Worm (Caenorhabditis elegans): ENCODE data around the gene msp-40.
"Not testable (repeated sequence)": the region's sequence is repeated elsewhere in the genome, so short reads cannot be mapped to it uniquely, and the experiment has no call there.

msp-40 gene

ce11 chrII:4855489-4855888 lies 30.3 kb downstream of the msp-40 start:
- TF ChIP-seq ztf-23 (GFP tag; IDR thresholded peaks at IDR 0.05) (no peak), klf-2 (GFP tag; conservative IDR thresholded peaks at IDR 0.05) (no peak), T22C8.4 (GFP tag; IDR thresholded peaks at IDR 0.05) (no peak), med-1 (GFP tag; optimal IDR thresholded peaks at IDR 0.05; ENCODE audit: insufficient read depth) (no peak), ref-1 (GFP tag; conservative IDR thresholded peaks at IDR 0.05) (no peak), tab-1 (GFP tag; IDR thresholded peaks at IDR 0.05) (no peak), flt-1 (GFP tag; IDR thresholded peaks at IDR 0.05) (no peak), ztf-29 (GFP tag; IDR thresholded peaks at IDR 0.05) (no peak), cog-1 (tag; optimal IDR thresholded peaks at IDR 0.05) (no peak)

ce11 chrII:4856113-4856512 lies 30.9 kb downstream of the msp-40 start:
- TF ChIP-seq tab-1 (GFP tag; IDR thresholded peaks at IDR 0.05): no peak
- no peak for TF ChIP-seq T22C8.4 (GFP tag; IDR thresholded peaks at IDR 0.05)
- TF ChIP-seq ref-1 (GFP tag; conservative IDR thresholded peaks at IDR 0.05): no peak

- TF ChIP-seq klf-2 (GFP tag; conservative IDR thresholded peaks at IDR 0.05) (no peak), ztf-29 (GFP tag; IDR thresholded peaks at IDR 0.05) (no peak), ztf-23 (GFP tag; IDR thresholded peaks at IDR 0.05) (0 out of 2 replicates have a peak, but pooled peaks have one; percentile 24), T22C8.4 (GFP tag; IDR thresholded peaks at IDR 0.05) (0 out of 2 replicates have a peak, but pooled peaks have one; percentile 13), ref-1 (GFP tag; conservative IDR thresholded peaks at IDR 0.05) (no peak), flt-1 (GFP tag; IDR thresholded peaks at IDR 0.05) (no peak), med-1 (GFP tag; optimal IDR thresholded peaks at IDR 0.05; ENCODE audit: insufficient read depth) (no peak), tab-1 (GFP tag; IDR thresholded peaks at IDR 0.05) (no peak), cog-1 (tag; optimal IDR thresholded peaks at IDR 0.05) (no peak)
Measured at ce11 chrII:4857086-4857485, 31.9 kb downstream of the msp-40 start.

- TF ChIP-seq ztf-29 (GFP tag; IDR thresholded peaks at IDR 0.05) (no peak), ztf-23 (GFP tag; IDR thresholded peaks at IDR 0.05) (no peak), T22C8.4 (GFP tag; IDR thresholded peaks at IDR 0.05) (no peak), flt-1 (GFP tag; IDR thresholded peaks at IDR 0.05) (no peak), klf-2 (GFP tag; conservative IDR thresholded peaks at IDR 0.05) (no peak), tab-1 (GFP tag; IDR thresholded peaks at IDR 0.05) (no peak), med-1 (GFP tag; optimal IDR thresholded peaks at IDR 0.05; ENCODE audit: insufficient read depth) (no peak), cog-1 (tag; optimal IDR thresholded peaks at IDR 0.05) (no peak), ref-1 (GFP tag; conservative IDR thresholded peaks at IDR 0.05) (no peak)
Measured at ce11 chrII:4857873-4858364, 32.7 kb downstream of the msp-40 start, which contains the start of gene F11G11.5. Gene F11G11.5 (plus strand): TSS chrII:4857923.

ce11 chrII:4858906-4859411 lies 33.7 kb downstream of the msp-40 start:
- TF ChIP-seq T22C8.4 (GFP tag; IDR thresholded peaks at IDR 0.05): no peak
- TF ChIP-seq ref-1 (GFP tag; conservative IDR thresholded peaks at IDR 0.05): no peak
- TF ChIP-seq tab-1 (GFP tag; IDR thresholded peaks at IDR 0.05): no peak
- TF ChIP-seq klf-2 (GFP tag; conservative IDR thresholded peaks at IDR 0.05): no peak
- no peak for TF ChIP-seq flt-1 (GFP tag; IDR thresholded peaks at IDR 0.05)
- TF ChIP-seq med-1 (GFP tag; optimal IDR thresholded peaks at IDR 0.05; ENCODE audit: insufficient read depth): no peak
- no peak for TF ChIP-seq ztf-23 (GFP tag; IDR thresholded peaks at IDR 0.05)
- TF ChIP-seq ztf-29 (GFP tag; IDR thresholded peaks at IDR 0.05): no peak
- TF ChIP-seq cog-1 (tag; optimal IDR thresholded peaks at IDR 0.05): no peak

ce11 chrII:4860260-4860659 lies 35.0 kb downstream of the msp-40 start, which contains the start of the genes nspd-5 and F11G11.4:
Gene nspd-5 (minus strand): TSS chrII:4860360.
Gene F11G11.4 (plus strand): TSS chrII:4860594.
- TF ChIP-seq ztf-29 (GFP tag; IDR thresholded peaks at IDR 0.05); klf-2 (GFP tag; conservative IDR thresholded peaks at IDR 0.05); ztf-23 (GFP tag; IDR thresholded peaks at IDR 0.05): not testable (repeated sequence)

- TF ChIP-seq ztf-29 (GFP tag; IDR thresholded peaks at IDR 0.05) (no peak), ztf-23 (GFP tag; IDR thresholded peaks at IDR 0.05) (no peak), klf-2 (GFP tag; conservative IDR thresholded peaks at IDR 0.05) (no peak), tab-1 (GFP tag; IDR thresholded peaks at IDR 0.05) (no peak), ref-1 (GFP tag; conservative IDR thresholded peaks at IDR 0.05) (no peak), T22C8.4 (GFP tag; IDR thresholded peaks at IDR 0.05) (no peak), flt-1 (GFP tag; IDR thresholded peaks at IDR 0.05) (no peak), cog-1 (tag; optimal IDR thresholded peaks at IDR 0.05) (no peak), med-1 (GFP tag; optimal IDR thresholded peaks at IDR 0.05; ENCODE audit: insufficient read depth) (no peak)
Measured at ce11 chrII:4863357-4863756, 38.1 kb downstream of the msp-40 start, which contains the start of the genes mpst-4 and F11G11.14. Gene mpst-4 (minus strand): TSS chrII:4863457. Gene F11G11.14 (plus strand): TSS chrII:4863681.

ce11 chrII:4866045-4866444 lies 40.8 kb downstream of the msp-40 start:
- TF ChIP-seq med-1 (GFP tag; optimal IDR thresholded peaks at IDR 0.05; ENCODE audit: insufficient read depth): no peak
- no peak for TF ChIP-seq klf-2 (GFP tag; conservative IDR thresholded peaks at IDR 0.05)
- TF ChIP-seq flt-1 (GFP tag; IDR thresholded peaks at IDR 0.05): no peak
- TF ChIP-seq tab-1 (GFP tag; IDR thresholded peaks at IDR 0.05): no peak
- no peak for TF ChIP-seq cog-1 (tag; optimal IDR thresholded peaks at IDR 0.05)
- no peak for TF ChIP-seq ztf-23 (GFP tag; IDR thresholded peaks at IDR 0.05)
- no peak for TF ChIP-seq ztf-29 (GFP tag; IDR thresholded peaks at IDR 0.05)
- no peak for TF ChIP-seq T22C8.4 (GFP tag; IDR thresholded peaks at IDR 0.05)
- no peak for TF ChIP-seq ref-1 (GFP tag; conservative IDR thresholded peaks at IDR 0.05)

- 0 out of 2 replicates have a peak, but pooled peaks have one; percentile 13 for TF ChIP-seq flt-1 (GFP tag; IDR thresholded peaks at IDR 0.05)
Measured at ce11 chrII:4866819-4867218, 41.6 kb downstream of the msp-40 start.

ce11 chrII:4867476-4867875 lies 42.3 kb downstream of the msp-40 start, which contains the start of gene col-17:
Gene col-17 (minus strand): TSS chrII:4867576.
- TF ChIP-seq flt-1 (GFP tag; IDR thresholded peaks at IDR 0.05) (no peak), ref-1 (GFP tag; conservative IDR thresholded peaks at IDR 0.05) (no peak), ztf-29 (GFP tag; IDR thresholded peaks at IDR 0.05) (no peak), ztf-23 (GFP tag; IDR thresholded peaks at IDR 0.05) (no peak), med-1 (GFP tag; optimal IDR thresholded peaks at IDR 0.05; ENCODE audit: insufficient read depth) (no peak), cog-1 (tag; optimal IDR thresholded peaks at IDR 0.05) (no peak), klf-2 (GFP tag; conservative IDR thresholded peaks at IDR 0.05) (no peak), tab-1 (GFP tag; IDR thresholded peaks at IDR 0.05) (no peak), T22C8.4 (GFP tag; IDR thresholded peaks at IDR 0.05) (no peak)
